Worm (Caenorhabditis elegans) whole organism, L1 larva: ENCODE measurements around the gene epc-1.

ENCODE experiments used
- aly-2 ChIP-seq: fragments of 150-350 bp; optimal IDR thresholded peaks from 2 replicates; lab custom pipeline; 2014; ENCODE audit warnings: missing biosample characterization, missing genetic modification characterization
- dpl-1 ChIP-seq, 3 experiments: fragments of 150-350 bp in 2 of 3; sonication (generic microtip) in 1 of 3; optimal IDR thresholded peaks; 2 replicates each; lab custom pipeline; 2014 to 2017; ENCODE audit warnings: missing biosample characterization in 3 of 3, missing genetic modification characterization in 3 of 3, missing genetic modification reagents in 3 of 3
- elt-3 ChIP-seq, 6 experiments: fragments of 150-350 bp in 1 of 6; sonication (generic microtip); optimal IDR thresholded peaks; 2 replicates each; lab custom pipeline; 2017 to 2018; ENCODE audit warnings: missing biosample characterization in 6 of 6, missing genetic modification characterization in 6 of 6, inconsistent platforms in 1 of 6
- hlh-17 ChIP-seq: fragments of 200-800 bp; sonication (Bioruptor generic); optimal IDR thresholded peaks from 2 replicates; lab custom pipeline; 2018; ENCODE audit warnings: missing genetic modification characterization, mild to moderate bottlenecking, missing compliant biosample characterization, moderate library complexity, borderline replicate concordance
- lsy-2 ChIP-seq, 2 experiments: fragments of 150-350 bp; optimal IDR thresholded peaks; 2 replicates each; lab custom pipeline; 2014; ENCODE audit warnings: missing biosample characterization in 2 of 2, missing genetic modification characterization in 2 of 2
- mdl-1 ChIP-seq, 2 experiments: fragments of 150-350 bp; optimal IDR thresholded peaks; 2 replicates each; lab custom pipeline; 2014 to 2017; ENCODE audit warnings: missing biosample characterization in 2 of 2, missing genetic modification characterization in 2 of 2, inconsistent platforms in 1 of 2
- mef-2 ChIP-seq: fragments of 150-350 bp; optimal IDR thresholded peaks from 2 replicates; lab custom pipeline; 2014; ENCODE audit warnings: missing biosample characterization, missing genetic modification characterization
- nhr-237 ChIP-seq: fragments of 150-350 bp; optimal IDR thresholded peaks from 2 replicates; lab custom pipeline; 2014; ENCODE audit warnings: missing biosample characterization, missing genetic modification characterization
- nhr-28 ChIP-seq: fragments of 150-350 bp; optimal IDR thresholded peaks from 2 replicates; lab custom pipeline; 2014; ENCODE audit warnings: missing biosample characterization, missing genetic modification characterization
- nhr-85 ChIP-seq: sonication (generic microtip); peaks from one replicate; lab custom pipeline; 2016; ENCODE audit warnings: missing genetic modification characterization, inconsistent platforms, missing compliant biosample characterization
- swsn-7 ChIP-seq: sonication (generic microtip); optimal IDR thresholded peaks from 2 replicates; lab custom pipeline; 2016; ENCODE audit warnings: missing genetic modification characterization, missing compliant biosample characterization
- unc-130 ChIP-seq: fragments of 150-350 bp; optimal IDR thresholded peaks from 2 replicates; lab custom pipeline; 2017; ENCODE audit warnings: missing biosample characterization, missing genetic modification characterization, inconsistent platforms
- unc-62 ChIP-seq: fragments of 150-350 bp; optimal IDR thresholded peaks from 2 replicates; lab custom pipeline; 2014; ENCODE audit warnings: missing biosample characterization, missing genetic modification reagents, missing genetic modification characterization
- unc-86 ChIP-seq: sonication (generic microtip); optimal IDR thresholded peaks from 2 replicates; lab custom pipeline; 2016; ENCODE audit warnings: missing genetic modification characterization, missing compliant biosample characterization

- TF ChIP-seq nhr-237 (tag; lab: Kevin White, UChicago) (no peak), nhr-28 (tag; lab: Kevin White, UChicago) (no peak), mef-2 (tag; lab: Kevin White, UChicago) (no peak), hlh-17 (GFP tag; lab: Kevin White, UChicago) (no peak), lsy-2 (tag; optimal IDR thresholded peaks at IDR 0.05; lab: Kevin White, UChicago) (no peak), elt-3 (tag; optimal IDR thresholded peaks at IDR 0.05; lab: Kevin White, UChicago) (no peak), nhr-85 (tag; lab: Kevin White, UChicago) (no peak), unc-86 (no peak), dpl-1 (GFP tag; optimal IDR thresholded peaks at IDR 0.05; lab: Kevin White, UChicago) (no peak), mdl-1 (tag; optimal IDR thresholded peaks at IDR 0.05; lab: Kevin White, UChicago) (no peak), unc-130 (tag; lab: Kevin White, UChicago) (no peak), swsn-7 (tag; lab: Kevin White, UChicago) (no peak), aly-2 (tag; lab: Kevin White, UChicago) (no peak), unc-62 (GFP tag; lab: Kevin White, UChicago) (no peak)
Measured at ce11 chrIII:12607302-12607701, 1.1 kb downstream of the epc-1 start.
